5 fruit fly cellular contexts compared by ENCODE assay signal in the genomic region with DNA sequence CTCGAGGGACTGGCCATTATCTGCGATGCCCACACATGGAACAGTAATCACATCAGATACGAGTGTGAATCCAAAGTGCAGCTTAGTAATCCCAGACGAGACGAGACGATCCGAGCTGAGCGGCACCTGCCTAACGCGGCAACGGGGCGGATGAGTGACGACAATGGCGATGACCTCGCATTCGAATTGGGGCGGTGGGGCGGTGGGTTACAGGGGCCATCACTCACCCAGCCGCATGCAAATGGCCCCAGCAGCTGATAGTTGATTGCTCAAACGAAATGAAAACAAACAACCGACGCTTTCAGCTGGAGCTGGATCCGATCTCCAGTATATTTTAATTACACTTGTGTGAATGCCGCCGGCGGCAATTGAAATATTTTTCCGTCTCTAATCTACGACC.
TF ChIP-seq lines count a peak whose summit lies in the region.

No protein-coding gene starts in this region.

- TF ChIP-seq CTCF in whole organism, embryonic (GFP tag; optimal IDR thresholded peaks at IDR 0.05; lab: Kevin White, UChicago), result no peak

TF ChIP-seq in whole organism, adult, 20 proteins besides CTCF, POLR2A, EP300 and RAD21:
- peak; percentile 35 for TF ChIP-seq ovo (GFP tag; optimal IDR thresholded peaks at IDR 0.05; lab: Kevin White, UChicago)
- TF ChIP-seq cnc (optimal IDR thresholded peaks at IDR 0.05; lab: Kevin White, UChicago), result no peak
- TF ChIP-seq kay (GFP tag; lab: Kevin White, UChicago; ENCODE audit: borderline replicate concordance), result peak; percentile 62
- TF ChIP-seq toe (GFP tag; optimal IDR thresholded peaks at IDR 0.05; lab: Kevin White, UChicago), result no peak
- peak; percentile 63 for TF ChIP-seq CG12768 (GFP tag; optimal IDR thresholded peaks at IDR 0.05; lab: Kevin White, UChicago)
- peak; percentile 42 for TF ChIP-seq Mnt (GFP tag; optimal IDR thresholded peaks at IDR 0.05; lab: Kevin White, UChicago)
- no peak for TF ChIP-seq CG11617 (GFP tag; optimal IDR thresholded peaks at IDR 0.05; lab: Kevin White, UChicago)
- peak; percentile 77 for TF ChIP-seq cic (GFP tag; optimal IDR thresholded peaks at IDR 0.05; lab: Kevin White, UChicago)

TF ChIP-seq in whole organism, embryonic, 481 proteins besides CTCF, POLR2A, EP300 and RAD21 (continues in another document):
- TF ChIP-seq CG34376 (GFP tag; optimal IDR thresholded peaks at IDR 0.05; lab: Kevin White, UChicago), result peak; percentile 60
- no peak for TF ChIP-seq dimm (GFP tag; IDR thresholded peaks at IDR 0.05; lab: Robert Waterston, UW)
- no peak for TF ChIP-seq prd (optimal IDR thresholded peaks at IDR 0.05; lab: Kevin White, UChicago)
- TF ChIP-seq prd (GFP tag; IDR thresholded peaks at IDR 0.05; lab: Robert Waterston, UW), result 0 out of 3 replicates have a peak, but pooled peaks have one; percentile 23
- TF ChIP-seq CG15696 (tag; optimal IDR thresholded peaks at IDR 0.05; lab: Kevin White, UChicago), result no peak
- TF ChIP-seq CG7372 (GFP tag; IDR thresholded peaks at IDR 0.05; lab: Robert Waterston, UW), result peak; percentile 58
- TF ChIP-seq lov (optimal IDR thresholded peaks at IDR 0.05; lab: Kevin White, UChicago), result no peak
- 0 out of 3 replicates have a peak, but pooled peaks have one; percentile 34 for TF ChIP-seq lov (GFP tag; IDR thresholded peaks at IDR 0.05; lab: Robert Waterston, UW)
- no peak for TF ChIP-seq CG17385 (GFP tag; optimal IDR thresholded peaks at IDR 0.05; lab: Kevin White, UChicago)
- TF ChIP-seq sd (tag; optimal IDR thresholded peaks at IDR 0.05; lab: Kevin White, UChicago), result peak; percentile 48
- TF ChIP-seq Sin3A (optimal IDR thresholded peaks at IDR 0.05; lab: Kevin White, UChicago), result no peak
- TF ChIP-seq CG12155 (GFP tag; optimal IDR thresholded peaks at IDR 0.05; lab: Kevin White, UChicago), result no peak
- no peak for TF ChIP-seq dmrt99B (tag; optimal IDR thresholded peaks at IDR 0.05; lab: Kevin White, UChicago)
- TF ChIP-seq Pdp1 (GFP tag; optimal IDR thresholded peaks at IDR 0.05; lab: Kevin White, UChicago), result peak in 1 of 2 experiments; percentile 30
- no peak for TF ChIP-seq pho (GFP tag; optimal IDR thresholded peaks at IDR 0.05; lab: Kevin White, UChicago)
- peak; percentile 15 for TF ChIP-seq CG17359 (tag; optimal IDR thresholded peaks at IDR 0.05; lab: Kevin White, UChicago)
- TF ChIP-seq CG9609 (GFP tag; optimal IDR thresholded peaks at IDR 0.05; lab: Kevin White, UChicago), result no peak
- TF ChIP-seq Eip74EF (GFP tag; optimal IDR thresholded peaks at IDR 0.05; lab: Kevin White, UChicago), result peak in 1 of 2 experiments; percentile 33
- no peak for TF ChIP-seq Ada2b (GFP tag; IDR thresholded peaks at IDR 0.05; lab: Robert Waterston, UW)
- TF ChIP-seq HLHmδ (GFP tag; optimal IDR thresholded peaks at IDR 0.05; lab: Kevin White, UChicago), result peak; percentile 9

TF ChIP-seq in whole organism, prepupa, 60 proteins besides CTCF, POLR2A, EP300 and RAD21:
- TF ChIP-seq CG6163 (GFP tag; IDR thresholded peaks at IDR 0.05; lab: Robert Waterston, UW) (peak; percentile 38; the same call in 1 of the 3 replicates), lz (GFP tag; optimal IDR thresholded peaks at IDR 0.05; lab: Kevin White, UChicago) (no peak), CG6854 (GFP tag; optimal IDR thresholded peaks at IDR 0.05; lab: Kevin White, UChicago) (no peak), CG11294 (GFP tag; IDR thresholded peaks at IDR 0.05; lab: Robert Waterston, UW) (no peak), svp (GFP tag; lab: Kevin White, UChicago) (peak; percentile 96), Lpt (GFP tag; optimal IDR thresholded peaks at IDR 0.05; lab: Kevin White, UChicago) (peak; percentile 14), Ets96B (tag; optimal IDR thresholded peaks at IDR 0.05; lab: Kevin White, UChicago) (no peak), Eip78C (GFP tag; lab: Kevin White, UChicago) (peak; percentile 28), CG8119 (GFP tag; IDR thresholded peaks at IDR 0.05; lab: Robert Waterston, UW) (0 out of 3 replicates have a peak, but pooled peaks have one; percentile 19), Hr38 (GFP tag; optimal IDR thresholded peaks at IDR 0.05; lab: Kevin White, UChicago) (no peak), eg (GFP tag; IDR thresholded peaks at IDR 0.05; lab: Robert Waterston, UW) (no peak; the same call in 2 of the 3 replicates), CG6276 (GFP tag; optimal IDR thresholded peaks at IDR 0.05; lab: Kevin White, UChicago) (peak; percentile 8), fd85E (GFP tag; optimal IDR thresholded peaks at IDR 0.05; lab: Kevin White, UChicago) (no peak), CG3032 (tag; optimal IDR thresholded peaks at IDR 0.05; lab: Kevin White, UChicago) (no peak)

TF ChIP-seq in whole organism, pupa, 21 proteins besides CTCF, POLR2A, EP300 and RAD21:
- no peak for TF ChIP-seq CG8301 (tag; optimal IDR thresholded peaks at IDR 0.05; lab: Kevin White, UChicago)
- peak; percentile 18 for TF ChIP-seq CG14655 (GFP tag; optimal IDR thresholded peaks at IDR 0.05; lab: Kevin White, UChicago)
- TF ChIP-seq EcR (GFP tag; optimal IDR thresholded peaks at IDR 0.05; lab: Kevin White, UChicago), result peak; percentile 63
- peak; percentile 52; the same call in 2 of the 3 replicates for TF ChIP-seq CG4496 (GFP tag; IDR thresholded peaks at IDR 0.05; lab: Robert Waterston, UW)
- no peak; the same call in 1 of the 2 replicates for TF ChIP-seq CG32121 (GFP tag; IDR thresholded peaks at IDR 0.05; lab: Robert Waterston, UW)
- peak; percentile 25; the same call in 1 of the 2 replicates for TF ChIP-seq Ets98B (GFP tag; IDR thresholded peaks at IDR 0.05; lab: Robert Waterston, UW)
- no peak for TF ChIP-seq CG9948 (tag; optimal IDR thresholded peaks at IDR 0.05; lab: Kevin White, UChicago)
- TF ChIP-seq CG12605 (GFP tag; IDR thresholded peaks at IDR 0.05; lab: Robert Waterston, UW), result no peak
- TF ChIP-seq fd96Ca (GFP tag; IDR thresholded peaks at IDR 0.05; lab: Robert Waterston, UW), result 0 out of 3 replicates have a peak, but pooled peaks have one; percentile 43
TF ChIP-seq in whole organism, pupa: peak in this region for 5.

TF ChIP-seq in whole organism, wandering third instar larva, 38 proteins besides CTCF, POLR2A, EP300 and RAD21:
- TF ChIP-seq Hnf4 (GFP tag; optimal IDR thresholded peaks at IDR 0.05; lab: Kevin White, UChicago) (peak; percentile 23), Rel (GFP tag; optimal IDR thresholded peaks at IDR 0.05; lab: Kevin White, UChicago) (no peak), Rel (tag; optimal IDR thresholded peaks at IDR 0.05; lab: Kevin White, UChicago) (peak; percentile 13), Hr83 (GFP tag; optimal IDR thresholded peaks at IDR 0.05; lab: Kevin White, UChicago; ENCODE audit: poor library complexity, severe bottlenecking) (no peak)
TF ChIP-seq in whole organism, wandering third instar larva: peak in this region for 2.
